Fruit fly (Drosophila melanogaster) whole organism, prepupa: ENCODE results near the gene CG17752.

Experiments used
- Blimp-1 ChIP-seq: fragments of 200-800 bp; sonication (Bioruptor generic); optimal IDR thresholded peaks from 3 replicates; lab custom pipeline; 2017; ENCODE audit warnings: missing biosample characterization, missing genetic modification characterization, mild to moderate bottlenecking, moderate library complexity, missing genetic modification reagents
- CG11294 ChIP-seq: fragments of 200-800 bp; sonication (Bioruptor generic); IDR thresholded peaks from 2 replicates; pipeline ENCODE4 v1.3.6; 2022; ENCODE audit warnings: missing biosample characterization, missing genetic modification characterization
- CG11762 ChIP-seq: fragments of 200-800 bp; sonication (Bioruptor generic); optimal IDR thresholded peaks from 3 replicates; lab custom pipeline; 2016; ENCODE audit warnings: missing biosample characterization, missing genetic modification characterization; ENCODE audit not compliant: insufficient read depth
- CG11902 ChIP-seq: fragments of 200-800 bp; sonication (Bioruptor generic); optimal IDR thresholded peaks from 3 replicates; lab custom pipeline; 2016; ENCODE audit warnings: missing biosample characterization, missing genetic modification characterization
- CG16779 ChIP-seq: fragments of 200-800 bp; sonication (Bioruptor generic); optimal IDR thresholded peaks from 3 replicates; lab custom pipeline; 2017; ENCODE audit warnings: missing biosample characterization, mild to moderate bottlenecking, missing genetic modification characterization
- CG31627 ChIP-seq: fragments of 200-800 bp; sonication (Bioruptor generic); optimal IDR thresholded peaks from 3 replicates; lab custom pipeline; 2016; ENCODE audit warnings: missing biosample characterization, missing genetic modification characterization
- CG32006 ChIP-seq: fragments of 200-800 bp; sonication (Bioruptor generic); optimal IDR thresholded peaks from 3 replicates; lab custom pipeline; 2017; ENCODE audit warnings: missing biosample characterization, mild to moderate bottlenecking, missing genetic modification characterization
- CG34406 ChIP-seq: fragments of 200-800 bp; sonication (Bioruptor generic); optimal IDR thresholded peaks from 3 replicates; lab custom pipeline; 2016; ENCODE audit warnings: missing biosample characterization, missing genetic modification characterization
- CG4318 ChIP-seq: fragments of 200-800 bp; sonication (Bioruptor generic); optimal IDR thresholded peaks from 3 replicates; lab custom pipeline; 2017; ENCODE audit warnings: missing biosample characterization, mild to moderate bottlenecking, missing genetic modification characterization
- CG6276 ChIP-seq: fragments of 200-800 bp; sonication (Bioruptor generic); optimal IDR thresholded peaks from 2 replicates; lab custom pipeline; 2017; ENCODE audit warnings: missing biosample characterization, mild to moderate bottlenecking, missing genetic modification characterization
- CG6792 ChIP-seq: fragments of 200-800 bp; sonication (Bioruptor generic); optimal IDR thresholded peaks from 3 replicates; lab custom pipeline; 2016; ENCODE audit warnings: missing biosample characterization, missing genetic modification characterization
- CG6808 ChIP-seq: fragments of 200-800 bp; sonication (Bioruptor generic); optimal IDR thresholded peaks from 3 replicates; lab custom pipeline; 2017; ENCODE audit warnings: missing biosample characterization, missing genetic modification characterization, mild to moderate bottlenecking, moderate library complexity, missing genetic modification reagents
- CG6854 ChIP-seq: fragments of 200-800 bp; sonication (Bioruptor generic); optimal IDR thresholded peaks from 2 replicates; lab custom pipeline; 2017; ENCODE audit warnings: missing biosample characterization, mild to moderate bottlenecking, missing genetic modification characterization
- CG8319 ChIP-seq: fragments of 200-800 bp; sonication (Bioruptor generic); optimal IDR thresholded peaks from 3 replicates; lab custom pipeline; 2016; ENCODE audit warnings: missing biosample characterization, missing genetic modification characterization
- CG8632 ChIP-seq: fragments of 200-800 bp; sonication (Bioruptor generic); optimal IDR thresholded peaks from 3 replicates; lab custom pipeline; 2016; ENCODE audit warnings: missing biosample characterization, missing genetic modification characterization
- CG9139 ChIP-seq: fragments of 200-800 bp; sonication (Bioruptor generic); optimal IDR thresholded peaks from 3 replicates; lab custom pipeline; 2017; ENCODE audit warnings: missing biosample characterization, mild to moderate bottlenecking, missing genetic modification characterization
- Eip75B ChIP-seq: fragments of 200-800 bp; sonication (Bioruptor generic); optimal IDR thresholded peaks from 3 replicates; lab custom pipeline; 2016; ENCODE audit warnings: missing biosample characterization, missing genetic modification characterization
- Ets21C ChIP-seq: fragments of 200-800 bp; sonication (Bioruptor generic); optimal IDR thresholded peaks from 3 replicates; lab custom pipeline; 2016; ENCODE audit warnings: missing biosample characterization, missing genetic modification characterization
- Gug ChIP-seq: fragments of 200-800 bp; sonication (Bioruptor generic); IDR thresholded peaks from 2 replicates; pipeline ENCODE4 v1.3.6; 2022; ENCODE audit warnings: missing biosample characterization, missing genetic modification characterization
- Hr38 ChIP-seq: sonication (Bioruptor generic); optimal IDR thresholded peaks from 2 replicates; lab custom pipeline; 2016; ENCODE audit warnings: missing biosample characterization, missing genetic modification characterization
- Hr39 ChIP-seq: fragments of 200-800 bp; sonication (Bioruptor generic); optimal IDR thresholded peaks from 2 replicates; lab custom pipeline; 2016; ENCODE audit warnings: missing biosample characterization, missing genetic modification characterization
- Lpt ChIP-seq: fragments of 200-800 bp; sonication (Bioruptor generic); optimal IDR thresholded peaks from 3 replicates; lab custom pipeline; 2016; ENCODE audit warnings: missing biosample characterization, missing genetic modification characterization
- Met ChIP-seq: fragments of 200-800 bp; sonication (Bioruptor generic); optimal IDR thresholded peaks from 3 replicates; lab custom pipeline; 2016; ENCODE audit warnings: missing biosample characterization, missing genetic modification characterization
- OdsH ChIP-seq: fragments of 200-800 bp; sonication (Bioruptor generic); optimal IDR thresholded peaks from 3 replicates; lab custom pipeline; 2016; ENCODE audit warnings: missing biosample characterization, missing genetic modification characterization
- Smox ChIP-seq: fragments of 200-800 bp; sonication (Bioruptor generic); optimal IDR thresholded peaks from 3 replicates; lab custom pipeline; 2016; ENCODE audit warnings: missing biosample characterization, missing genetic modification characterization
- Sox102F ChIP-seq: fragments of 200-800 bp; sonication (Bioruptor generic); optimal IDR thresholded peaks from 2 replicates; lab custom pipeline; 2016; ENCODE audit warnings: missing biosample characterization, mild to moderate bottlenecking, missing genetic modification characterization
- Sox14 ChIP-seq: fragments of 200-800 bp; sonication (Bioruptor generic); optimal IDR thresholded peaks from 3 replicates; lab custom pipeline; 2016; ENCODE audit warnings: missing biosample characterization, missing genetic modification characterization
- Sox15 ChIP-seq: fragments of 200-800 bp; sonication (Bioruptor generic); optimal IDR thresholded peaks from 3 replicates; lab custom pipeline; 2016; ENCODE audit warnings: missing biosample characterization, missing genetic modification characterization
- achi ChIP-seq: fragments of 200-800 bp; sonication (Bioruptor generic); optimal IDR thresholded peaks from 3 replicates; lab custom pipeline; 2016; ENCODE audit warnings: missing biosample characterization, missing genetic modification characterization
- dac ChIP-seq: fragments of 200-800 bp; sonication (Bioruptor generic); optimal IDR thresholded peaks from 2 replicates; lab custom pipeline; 2017; ENCODE audit warnings: missing biosample characterization, mild to moderate bottlenecking, missing genetic modification characterization
- dsx ChIP-seq: fragments of 200-800 bp; optimal IDR thresholded peaks from 3 replicates; lab custom pipeline; 2019; ENCODE audit warnings: missing biosample characterization, mild to moderate bottlenecking, missing genetic modification characterization, moderate library complexity; ENCODE audit not compliant: poor library complexity, severe bottlenecking
- esn ChIP-seq: fragments of 200-800 bp; sonication (Bioruptor generic); optimal IDR thresholded peaks from 2 replicates; lab custom pipeline; 2016; ENCODE audit warnings: missing biosample characterization, mild to moderate bottlenecking, missing genetic modification characterization, moderate library complexity
- fkh ChIP-seq: fragments of 200-800 bp; sonication (Bioruptor generic); optimal IDR thresholded peaks from 3 replicates; lab custom pipeline; 2017; ENCODE audit warnings: missing biosample characterization, mild to moderate bottlenecking, missing genetic modification characterization, moderate library complexity
- lz ChIP-seq: fragments of 200-800 bp; sonication (Bioruptor generic); optimal IDR thresholded peaks from 3 replicates; lab custom pipeline; 2016; ENCODE audit warnings: missing biosample characterization, missing genetic modification characterization
- pdm3 ChIP-seq: fragments of 200-800 bp; sonication (Bioruptor generic); optimal IDR thresholded peaks from 3 replicates; lab custom pipeline; 2016; ENCODE audit warnings: missing biosample characterization, missing genetic modification characterization
- spab ChIP-seq: fragments of 200-800 bp; sonication (Bioruptor generic); optimal IDR thresholded peaks from 2 replicates; lab custom pipeline; 2017; ENCODE audit warnings: missing biosample characterization, mild to moderate bottlenecking, missing genetic modification characterization, missing genetic modification reagents
- svp ChIP-seq: fragments of 200-800 bp; sonication (Bioruptor generic); peaks from one replicate; lab custom pipeline; 2016; ENCODE audit warnings: missing biosample characterization, missing genetic modification characterization
- topi ChIP-seq: fragments of 200-800 bp; sonication (Bioruptor generic); optimal IDR thresholded peaks from 3 replicates; lab custom pipeline; 2016; ENCODE audit warnings: missing biosample characterization, missing genetic modification characterization
- vri ChIP-seq: fragments of 200-800 bp; sonication (Bioruptor generic); optimal IDR thresholded peaks from 3 replicates; lab custom pipeline; 2016; ENCODE audit warnings: missing biosample characterization, mild to moderate bottlenecking, missing genetic modification characterization

Gene CG17752

DNA sequence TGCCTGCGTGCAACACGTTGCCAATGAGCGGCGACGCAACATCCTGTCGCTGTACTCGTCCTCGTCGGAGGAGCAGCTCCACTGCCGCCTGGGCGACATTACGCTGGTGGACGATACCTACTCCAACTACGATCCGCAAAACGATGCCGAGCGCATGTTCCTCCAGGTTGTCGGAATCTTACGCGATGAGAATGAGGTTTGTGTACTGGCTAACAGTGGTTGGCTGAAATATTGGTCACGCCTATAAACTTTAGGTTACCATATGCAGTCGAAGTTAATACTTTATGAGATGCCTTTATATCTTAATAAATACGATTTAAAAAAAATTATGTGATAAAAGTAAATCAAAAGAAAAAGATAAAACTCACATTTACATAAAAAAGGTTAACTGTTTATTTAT lies 23.7 kb upstream of the CG17752 start:
- no peak for TF ChIP-seq Sox102F
- TF ChIP-seq fkh (GFP tag; lab: Kevin White, UChicago), result no peak
- TF ChIP-seq CG4318 (GFP tag; lab: Kevin White, UChicago), result no peak
- no peak for TF ChIP-seq Gug (GFP tag; lab: Robert Waterston, UW)
- TF ChIP-seq CG6792 (GFP tag; lab: Kevin White, UChicago), result no peak
- no peak for TF ChIP-seq CG11902 (GFP tag; lab: Kevin White, UChicago)
- no peak for TF ChIP-seq Sox14 (GFP tag; lab: Kevin White, UChicago)
- no peak for TF ChIP-seq CG9139 (GFP tag; lab: Kevin White, UChicago)
- TF ChIP-seq Ets21C (GFP tag; lab: Kevin White, UChicago), result no peak
- TF ChIP-seq spab (GFP tag; lab: Kevin White, UChicago), result no peak
- TF ChIP-seq CG6808 (GFP tag; lab: Kevin White, UChicago), result no peak
- no peak for TF ChIP-seq CG16779
- no peak for TF ChIP-seq CG6854 (GFP tag; lab: Kevin White, UChicago)
- TF ChIP-seq Met (GFP tag; lab: Kevin White, UChicago), result no peak
- no peak for TF ChIP-seq pdm3 (GFP tag; lab: Kevin White, UChicago)
- TF ChIP-seq Blimp-1, result no peak
- no peak for TF ChIP-seq Smox (GFP tag; lab: Kevin White, UChicago)
- no peak for TF ChIP-seq lz (GFP tag; lab: Kevin White, UChicago)
- no peak for TF ChIP-seq Eip75B (GFP tag; lab: Kevin White, UChicago)

dm6 chr3R:19587652-19588051 lies 22.4 kb upstream of the CG17752 start:
- TF ChIP-seq svp (GFP tag; lab: Kevin White, UChicago) (peak; percentile 74), OdsH (GFP tag; lab: Kevin White, UChicago) (no peak)

dm6 chr3R:19598855-19599254 lies 11.2 kb upstream of the CG17752 start, which contains the start of gene Cpr92A:
Gene Cpr92A, minus strand, starts transcription at chr3R:19598955.
- TF ChIP-seq Hr38 (GFP tag; lab: Kevin White, UChicago) (no peak), CG6808 (GFP tag; lab: Kevin White, UChicago) (no peak), Sox15 (GFP tag; lab: Kevin White, UChicago) (no peak), pdm3 (GFP tag; lab: Kevin White, UChicago) (no peak)

DNA sequence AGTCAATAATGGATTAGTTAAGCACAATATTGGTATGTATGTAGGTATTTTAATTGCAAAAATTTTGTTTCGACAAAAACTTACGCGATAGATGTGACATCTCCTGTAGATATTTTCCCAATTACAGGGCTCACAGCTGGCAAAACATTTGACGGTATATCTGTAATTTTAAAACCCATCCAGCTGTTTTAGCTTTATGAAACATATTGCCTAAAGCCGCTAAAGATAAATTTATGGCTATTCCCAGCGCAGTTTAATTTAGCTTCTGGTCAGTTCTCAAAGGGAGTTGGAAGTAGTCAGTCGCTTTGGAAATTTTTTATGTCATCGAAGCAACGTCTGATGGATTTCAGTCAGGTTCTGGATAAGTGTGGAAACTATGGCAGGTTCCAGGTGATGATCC lies 9.7 kb upstream of the CG17752 start, which contains the start of gene CG7333:
Gene CG7333 (plus strand): TSS at position 301 of the 400 bp plus-strand sequence.
- no peak for TF ChIP-seq Blimp-1
- TF ChIP-seq Sox14 (GFP tag; lab: Kevin White, UChicago), result no peak
- no peak for TF ChIP-seq Smox (GFP tag; lab: Kevin White, UChicago)
- TF ChIP-seq dac (GFP tag; lab: Kevin White, UChicago), result no peak
- TF ChIP-seq Gug (GFP tag; lab: Robert Waterston, UW), result no peak
- no peak for TF ChIP-seq CG31627 (GFP tag; lab: Kevin White, UChicago)
- no peak for TF ChIP-seq dsx
- TF ChIP-seq CG8632 (GFP tag; lab: Kevin White, UChicago), result no peak
- TF ChIP-seq CG4318 (GFP tag; lab: Kevin White, UChicago), result no peak
- TF ChIP-seq CG11294 (GFP tag; lab: Robert Waterston, UW), result no peak
- no peak for TF ChIP-seq topi (GFP tag; lab: Kevin White, UChicago)
- TF ChIP-seq achi (GFP tag; lab: Kevin White, UChicago), result no peak
- TF ChIP-seq CG6276, result no peak
- TF ChIP-seq CG32006 (GFP tag; lab: Kevin White, UChicago), result no peak
- TF ChIP-seq CG11902 (GFP tag; lab: Kevin White, UChicago), result no peak

DNA sequence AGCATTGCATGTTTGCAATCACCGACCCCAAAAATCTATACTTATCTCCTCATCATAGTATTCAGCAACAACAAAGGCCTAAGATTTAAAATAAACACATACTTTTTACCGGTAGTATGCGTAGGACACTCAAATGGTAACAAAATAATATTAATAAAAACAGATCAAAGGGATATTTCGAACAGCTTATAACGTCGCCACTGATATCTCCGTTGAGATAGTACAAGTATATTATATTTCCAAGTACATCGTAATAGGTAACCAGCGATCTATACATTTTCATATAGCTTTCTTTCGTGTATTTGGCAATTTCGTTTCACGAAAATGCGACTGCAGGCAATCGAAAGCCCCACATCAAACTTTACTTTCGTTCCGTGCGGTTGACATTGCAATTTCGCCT lies 7.0 kb upstream of the CG17752 start, which contains the start of gene CG7342:
Gene CG7342 (plus strand): TSS at position 380 of the 400 bp plus-strand sequence.
- TF ChIP-seq achi (GFP tag; lab: Kevin White, UChicago) (no peak), Met (GFP tag; lab: Kevin White, UChicago) (peak; percentile 67), Sox102F (peak; percentile 71), CG31627 (GFP tag; lab: Kevin White, UChicago) (peak; percentile 64), OdsH (GFP tag; lab: Kevin White, UChicago) (no peak), Lpt (no peak), vri (GFP tag; lab: Kevin White, UChicago) (peak; percentile 67), esn (no peak), svp (GFP tag; lab: Kevin White, UChicago) (peak; percentile 83), CG11762 (GFP tag; lab: Kevin White, UChicago) (no peak), dsx (no peak), lz (GFP tag; lab: Kevin White, UChicago) (peak; percentile 51), CG8319 (GFP tag; lab: Kevin White, UChicago) (no peak), Blimp-1 (no peak), Hr39 (peak; percentile 65), CG34406 (GFP tag; lab: Kevin White, UChicago) (no peak), CG6854 (GFP tag; lab: Kevin White, UChicago) (no peak), Ets21C (GFP tag; lab: Kevin White, UChicago) (peak; percentile 31), Smox (GFP tag; lab: Kevin White, UChicago) (peak; percentile 65), spab (GFP tag; lab: Kevin White, UChicago) (no peak)
